Fruit fly (Drosophila melanogaster) whole organism, embryonic: Measurements from ENCODE around the gene dikar.

Experiments used
- Awh ChIP-seq: fragments of 200-800 bp; sonication (Bioruptor generic); IDR thresholded peaks from 2 replicates; pipeline ENCODE4, ENCODE4 v1.3.6; 2022; ENCODE audit warnings: missing biosample characterization, missing genetic modification characterization
- CG11398 ChIP-seq: fragments of 200-800 bp; sonication (Bioruptor generic); optimal IDR thresholded peaks from 2 replicates; lab custom pipeline; 2016; ENCODE audit warnings: missing biosample characterization, missing genetic modification characterization
- CG12071 ChIP-seq: fragments of 200-800 bp; sonication (Bioruptor generic); optimal IDR thresholded peaks from 3 replicates; lab custom pipeline; 2018; ENCODE audit warnings: missing biosample characterization, mild to moderate bottlenecking, missing genetic modification characterization
- CG12942 ChIP-seq: fragments of 200-800 bp; sonication (Bioruptor generic); optimal IDR thresholded peaks from 3 replicates; lab custom pipeline; 2016; ENCODE audit warnings: missing biosample characterization, missing genetic modification characterization
- CG1529 ChIP-seq: fragments of 200-800 bp; sonication (Bioruptor generic); optimal IDR thresholded peaks from 3 replicates; lab custom pipeline; 2018; ENCODE audit warnings: missing biosample characterization, missing genetic modification characterization
- CG1647 ChIP-seq: fragments of 200-800 bp; sonication (Bioruptor generic); optimal IDR thresholded peaks from 3 replicates; lab custom pipeline; 2016; ENCODE audit warnings: missing biosample characterization, missing genetic modification characterization
- CG17829 ChIP-seq: fragments of 200-800 bp; optimal IDR thresholded peaks from 2 replicates; lab custom pipeline; 2019; ENCODE audit warnings: missing biosample characterization, mild to moderate bottlenecking, missing genetic modification characterization, moderate library complexity
- CG3065 ChIP-seq: fragments of 200-800 bp; sonication (Bioruptor generic); optimal IDR thresholded peaks from 2 replicates; lab custom pipeline; 2016; ENCODE audit warnings: missing biosample characterization, missing genetic modification characterization
- CG32532 ChIP-seq: fragments of 200-800 bp; sonication (Bioruptor generic); IDR thresholded peaks from 2 replicates; pipeline ENCODE4 v1.3.6; 2022; ENCODE audit warnings: missing biosample characterization, missing genetic modification characterization
- CG34224 ChIP-seq: fragments of 200-800 bp; sonication (Bioruptor generic); IDR thresholded peaks from 3 replicates; pipeline ENCODE4 v1.3.6; 2022; ENCODE audit warnings: missing biosample characterization, missing genetic modification characterization; ENCODE audit not compliant: partially characterized antibody
- CG3995 ChIP-seq: fragments of 200-800 bp; sonication (Bioruptor generic); optimal IDR thresholded peaks from 3 replicates; lab custom pipeline; 2016; ENCODE audit warnings: missing biosample characterization, missing genetic modification characterization
- CG4404 ChIP-seq: fragments of 200-800 bp; sonication (Bioruptor generic); IDR thresholded peaks from 2 replicates; pipeline ENCODE4 v1.3.6; 2022; ENCODE audit warnings: missing biosample characterization, missing genetic modification characterization
- CG6175 ChIP-seq: fragments of 200-800 bp; sonication (Bioruptor generic); IDR thresholded peaks from 3 replicates; pipeline ENCODE4 v1.3.6; 2022; ENCODE audit warnings: missing biosample characterization, missing genetic modification characterization
- CG6272 ChIP-seq: fragments of 200-800 bp; sonication (Bioruptor generic); IDR thresholded peaks from 2 replicates; pipeline ENCODE4 v1.3.6; 2022; ENCODE audit warnings: missing biosample characterization, missing genetic modification characterization
- CG6683 ChIP-seq: fragments of 200-800 bp; sonication (Bioruptor generic); optimal IDR thresholded peaks from 2 replicates; lab custom pipeline; 2017; ENCODE audit warnings: missing biosample characterization, mild to moderate bottlenecking, missing genetic modification characterization, missing genetic modification reagents
- CG6791 ChIP-seq: fragments of 200-800 bp; sonication (Bioruptor generic); IDR thresholded peaks from 3 replicates; pipeline ENCODE4 v1.3.6; 2022; ENCODE audit warnings: missing biosample characterization, missing genetic modification characterization; ENCODE audit not compliant: partially characterized antibody
- CG7786 ChIP-seq: fragments of 200-800 bp; sonication (Bioruptor generic); optimal IDR thresholded peaks from 2 replicates; lab custom pipeline; 2016; ENCODE audit warnings: missing biosample characterization, missing genetic modification characterization
- D19B ChIP-seq: fragments of 200-800 bp; sonication (Bioruptor generic); optimal IDR thresholded peaks from 2 replicates; lab custom pipeline; 2017; ENCODE audit warnings: missing biosample characterization, mild to moderate bottlenecking, missing genetic modification characterization
- Deaf1 ChIP-seq: fragments of 200-800 bp; optimal IDR thresholded peaks from 3 replicates; lab custom pipeline; 2019; ENCODE audit warnings: missing biosample characterization, mild to moderate bottlenecking, missing genetic modification characterization, moderate library complexity
- Dll ChIP-seq: fragments of 200-800 bp; sonication (Bioruptor generic); IDR thresholded peaks from 4 replicates; pipeline ENCODE4 v1.3.6; 2022; ENCODE audit warnings: missing biosample characterization, missing genetic modification characterization; ENCODE audit not compliant: partially characterized antibody
- HLH4C ChIP-seq: fragments of 200-800 bp; sonication (Bioruptor generic); IDR thresholded peaks from 3 replicates; pipeline ENCODE4 v1.3.6; 2022; ENCODE audit warnings: missing biosample characterization, missing genetic modification characterization; ENCODE audit not compliant: partially characterized antibody
- HLHmδ ChIP-seq: fragments of 200-800 bp; sonication (Bioruptor generic); optimal IDR thresholded peaks from 2 replicates; lab custom pipeline; 2018; ENCODE audit warnings: missing biosample characterization, mild to moderate bottlenecking, missing genetic modification characterization, moderate library complexity
- Hr3 ChIP-seq: fragments of 200-800 bp; sonication (Bioruptor generic); optimal IDR thresholded peaks from 3 replicates; lab custom pipeline; 2016; ENCODE audit warnings: missing biosample characterization, missing genetic modification characterization
- Hr51 ChIP-seq, 2 experiments: fragments of 200-800 bp; sonication (Bioruptor generic); optimal IDR thresholded peaks; 2 replicates in 1 of 2; 3 replicates in 1 of 2; lab custom pipeline; 2016 to 2018; ENCODE audit warnings: missing biosample characterization in 2 of 2, missing genetic modification characterization in 2 of 2, mild to moderate bottlenecking in 1 of 2, moderate library complexity in 1 of 2
- Jarid2 ChIP-seq: fragments of 200-800 bp; sonication (Bioruptor generic); optimal IDR thresholded peaks from 3 replicates; lab custom pipeline; 2017; ENCODE audit warnings: mild to moderate bottlenecking, missing biosample characterization, missing genetic modification reagents, missing genetic modification characterization
- NC2β ChIP-seq: fragments of 200-800 bp; sonication (Bioruptor generic); optimal IDR thresholded peaks from 2 replicates; lab custom pipeline; 2016; ENCODE audit warnings: missing biosample characterization, missing genetic modification characterization
- Nf-YC ChIP-seq: fragments of 200-800 bp; optimal IDR thresholded peaks from 3 replicates; lab custom pipeline; 2019; ENCODE audit warnings: missing biosample characterization, mild to moderate bottlenecking, missing genetic modification characterization, moderate library complexity
- aop ChIP-seq: fragments of 200-800 bp; sonication (Bioruptor generic); IDR thresholded peaks from 2 replicates; pipeline ENCODE4 v1.3.6; 2022; ENCODE audit warnings: missing biosample characterization, missing genetic modification characterization
- ash1 ChIP-seq: fragments of 200-800 bp; sonication (Bioruptor generic); optimal IDR thresholded peaks from 2 replicates; lab custom pipeline; 2018; ENCODE audit warnings: missing biosample characterization, mild to moderate bottlenecking, missing genetic modification characterization
- bigmax ChIP-seq: fragments of 200-800 bp; sonication (Bioruptor generic); optimal IDR thresholded peaks from 2 replicates; lab custom pipeline; 2018; ENCODE audit warnings: missing biosample characterization, mild to moderate bottlenecking, missing genetic modification characterization
- cg ChIP-seq: fragments of 200-800 bp; sonication (Bioruptor generic); optimal IDR thresholded peaks from 3 replicates; lab custom pipeline; 2019; ENCODE audit warnings: missing biosample characterization, mild to moderate bottlenecking, missing genetic modification characterization, moderate library complexity
- chinmo ChIP-seq: fragments of 200-800 bp; sonication (Bioruptor generic); IDR thresholded peaks from 4 replicates; pipeline ENCODE4 v1.3.6; 2022; ENCODE audit warnings: missing biosample characterization, missing genetic modification characterization; ENCODE audit not compliant: partially characterized antibody
- chm ChIP-seq: fragments of 200-800 bp; sonication (Bioruptor generic); IDR thresholded peaks from 2 replicates; pipeline ENCODE4 v1.3.6; 2022; ENCODE audit warnings: missing biosample characterization, missing genetic modification characterization
- ci ChIP-seq: fragments of 200-800 bp; sonication (Bioruptor generic); IDR thresholded peaks from 3 replicates; pipeline ENCODE4 v1.3.6; 2022; ENCODE audit warnings: missing biosample characterization, missing genetic modification characterization
- dan ChIP-seq: fragments of 200-800 bp; sonication (Bioruptor generic); IDR thresholded peaks from 2 replicates; pipeline ENCODE4 v1.3.6; 2022; ENCODE audit warnings: missing biosample characterization, missing genetic modification characterization
- emc ChIP-seq: fragments of 200-800 bp; sonication (Bioruptor generic); optimal IDR thresholded peaks from 2 replicates; lab custom pipeline; 2016; ENCODE audit warnings: missing biosample characterization, missing genetic modification characterization
- gcm ChIP-seq: fragments of 200-800 bp; sonication (Bioruptor generic); optimal IDR thresholded peaks from 2 replicates; lab custom pipeline; 2019; ENCODE audit warnings: missing biosample characterization, mild to moderate bottlenecking, missing genetic modification characterization, moderate library complexity
- gcm2 ChIP-seq: fragments of 200-800 bp; sonication (Bioruptor generic); optimal IDR thresholded peaks from 2 replicates; lab custom pipeline; 2016; ENCODE audit warnings: missing biosample characterization, missing genetic modification characterization
- gfzf ChIP-seq: fragments of 200-800 bp; sonication (Bioruptor generic); optimal IDR thresholded peaks from 2 replicates; lab custom pipeline; 2016; ENCODE audit warnings: missing biosample characterization, mild to moderate bottlenecking, missing genetic modification characterization, moderate library complexity
- gsb-n ChIP-seq: fragments of 200-800 bp; sonication (Bioruptor generic); optimal IDR thresholded peaks from 3 replicates; lab custom pipeline; 2018; ENCODE audit warnings: missing biosample characterization, mild to moderate bottlenecking, missing genetic modification characterization
- inv ChIP-seq: fragments of 200-800 bp; sonication (Bioruptor generic); IDR thresholded peaks from 2 replicates; pipeline ENCODE4 v1.3.6; 2022; ENCODE audit warnings: missing biosample characterization, missing genetic modification characterization; ENCODE audit not compliant: partially characterized antibody
- jigr1 ChIP-seq: fragments of 200-800 bp; sonication (Bioruptor generic); IDR thresholded peaks from 3 replicates; pipeline ENCODE4 v1.3.6; 2022; ENCODE audit warnings: missing biosample characterization, missing genetic modification characterization
- pan ChIP-seq, 4 experiments: fragments of >200 bp in 3 of 4; fragments of 200-800 bp in 1 of 4; sonication (Bioruptor generic) in 1 of 4; optimal IDR thresholded peaks in 3 of 4; IDR thresholded peaks in 1 of 4; 2 replicates each; pipeline versions ENCODE4 v1.3.6 to Lab custom; 2017 to 2022; ENCODE audit warnings: missing biosample characterization in 2 of 4, missing genetic modification characterization in 2 of 4, mixed read lengths in 1 of 4
- seq ChIP-seq: fragments of 200-800 bp; sonication (Bioruptor generic); IDR thresholded peaks from 2 replicates; pipeline ENCODE4 v1.3.6; 2022; ENCODE audit warnings: missing biosample characterization, missing genetic modification characterization
- stc ChIP-seq: fragments of 200-800 bp; sonication (Bioruptor generic); IDR thresholded peaks from 2 replicates; pipeline ENCODE4 v1.3.6; 2022; ENCODE audit warnings: missing biosample characterization, missing genetic modification characterization
- tll ChIP-seq, 2 experiments: fragments of 200-800 bp in 1 of 2; fragments of >200 bp in 1 of 2; sonication (Bioruptor generic) in 1 of 2; optimal IDR thresholded peaks; 2 replicates each; lab custom pipeline; 2017 to 2019; ENCODE audit warnings: missing biosample characterization in 2 of 2, missing genetic modification characterization in 2 of 2, mild to moderate bottlenecking in 1 of 2, moderate library complexity in 1 of 2
- vnd ChIP-seq: fragments of 200-800 bp; sonication (Bioruptor generic); IDR thresholded peaks from 3 replicates; pipeline ENCODE4 v1.3.6; 2022; ENCODE audit warnings: missing biosample characterization, missing genetic modification characterization; ENCODE audit not compliant: partially characterized antibody
- z ChIP-seq: fragments of 200-800 bp; sonication (Bioruptor generic); IDR thresholded peaks from 3 replicates; pipeline ENCODE4 v1.3.6; 2022; ENCODE audit warnings: missing biosample characterization, missing genetic modification characterization

The dikar gene

dm6 chr3L:6789788-6790325, 46.9 kb upstream of the dikar start, which contains the start of gene vvl (continued):
- TF ChIP-seq chm (GFP tag; lab: Robert Waterston, UW) (peak; percentile 64), aop (GFP tag; lab: Robert Waterston, UW) (no peak), CG11398 (GFP tag; lab: Kevin White, UChicago) (no peak), CG32532 (GFP tag; lab: Robert Waterston, UW) (peak; percentile 42; the same call in 1 of the 2 replicates), CG17829 (tag; lab: Kevin White, UChicago) (peak; percentile 54), HLHmδ (GFP tag; lab: Kevin White, UChicago) (peak; percentile 54), tll (GFP tag; optimal IDR thresholded peaks at IDR 0.05; lab: Kevin White, UChicago) (peak in 1 of 2 experiments; percentile 6), emc (no peak), Hr51 (GFP tag; optimal IDR thresholded peaks at IDR 0.05; lab: Kevin White, UChicago) (no peak), Hr3 (GFP tag; lab: Kevin White, UChicago) (no peak), Deaf1 (peak; percentile 71), D19B (GFP tag; lab: Kevin White, UChicago) (no peak), cg (GFP tag; lab: Kevin White, UChicago) (peak; percentile 98), Awh (GFP tag; lab: Robert Waterston, UW) (no peak), ash1 (GFP tag; lab: Kevin White, UChicago) (peak; percentile 56), gsb-n (tag; lab: Kevin White, UChicago) (peak; percentile 23), pan (optimal IDR thresholded peaks at IDR 0.05; lab: Kevin White, UChicago) (no peak), pan (GFP tag; optimal IDR thresholded peaks at IDR 0.05 in 1 of 2, IDR thresholded peaks at IDR 0.05 in 1 of 2) (no peak), CG7786 (GFP tag; lab: Kevin White, UChicago) (no peak), gcm2 (GFP tag; lab: Kevin White, UChicago) (no peak), gfzf (GFP tag; lab: Kevin White, UChicago) (no peak), Jarid2 (peak; percentile 94), HLH4C (GFP tag; lab: Robert Waterston, UW) (0 out of 3 replicates have a peak, but pooled peaks have one; percentile 27), CG4404 (GFP tag; lab: Robert Waterston, UW) (no peak), ci (peak; percentile 63; the same call in 2 of the 3 replicates), CG6683 (GFP tag; lab: Kevin White, UChicago) (no peak), dan (GFP tag; lab: Robert Waterston, UW) (no peak), gcm (GFP tag; lab: Kevin White, UChicago) (no peak), seq (GFP tag; lab: Robert Waterston, UW) (peak; percentile 78), stc (peak; percentile 46; the same call in 1 of the 2 replicates), Nf-YC (tag; lab: Kevin White, UChicago) (peak; percentile 98), CG12942 (GFP tag; lab: Kevin White, UChicago) (no peak), CG12071 (peak; percentile 21), NC2β (no peak), vnd (GFP tag; lab: Robert Waterston, UW) (0 out of 3 replicates have a peak, but pooled peaks have one; percentile 39), CG6791 (GFP tag; lab: Robert Waterston, UW) (peak; percentile 34; the same call in 1 of the 3 replicates), z (GFP tag; lab: Robert Waterston, UW) (peak; percentile 61; the same call in 2 of the 3 replicates), jigr1 (no peak), CG1647 (GFP tag; lab: Kevin White, UChicago) (no peak), CG3995 (GFP tag; lab: Kevin White, UChicago) (no peak), inv (GFP tag; lab: Robert Waterston, UW) (peak; percentile 30; the same call in 1 of the 2 replicates), CG6272 (GFP tag; lab: Robert Waterston, UW) (0 out of 2 replicates have a peak, but pooled peaks have one; percentile 7), CG34224 (GFP tag; lab: Robert Waterston, UW) (no peak), CG1529 (GFP tag; lab: Kevin White, UChicago) (no peak), chinmo (peak; percentile 93; the same call in 3 of the 4 replicates), CG6175 (GFP tag; lab: Robert Waterston, UW) (no peak), CG3065 (no peak), Dll (GFP tag; lab: Robert Waterston, UW) (0 out of 4 replicates have a peak, but pooled peaks have one; percentile 31), bigmax (GFP tag; lab: Kevin White, UChicago) (no peak)
